Worm (Caenorhabditis elegans) whole organism, midembryonic: ENCODE results near the gene C06C6.8.

Source experiments
- klf-2 ChIP-seq: fragments of 200-800 bp; sonication (Bioruptor generic); conservative IDR thresholded peaks from 2 replicates; pipeline ENCODE4 v1.3.6; 2022; ENCODE audit warnings: missing genetic modification reagents, missing genetic modification characterization, missing compliant biosample characterization
- tab-1 ChIP-seq: fragments of 200-800 bp; sonication (Bioruptor generic); IDR thresholded peaks from 2 replicates; pipeline ENCODE4 v1.3.6; 2022; ENCODE audit warnings: missing genetic modification characterization, missing compliant biosample characterization
- ztf-29 ChIP-seq: fragments of 200-800 bp; sonication (Bioruptor generic); IDR thresholded peaks from 2 replicates; pipeline ENCODE4 v1.3.6; 2022; ENCODE audit warnings: missing genetic modification reagents, missing genetic modification characterization, missing compliant biosample characterization

DNA sequence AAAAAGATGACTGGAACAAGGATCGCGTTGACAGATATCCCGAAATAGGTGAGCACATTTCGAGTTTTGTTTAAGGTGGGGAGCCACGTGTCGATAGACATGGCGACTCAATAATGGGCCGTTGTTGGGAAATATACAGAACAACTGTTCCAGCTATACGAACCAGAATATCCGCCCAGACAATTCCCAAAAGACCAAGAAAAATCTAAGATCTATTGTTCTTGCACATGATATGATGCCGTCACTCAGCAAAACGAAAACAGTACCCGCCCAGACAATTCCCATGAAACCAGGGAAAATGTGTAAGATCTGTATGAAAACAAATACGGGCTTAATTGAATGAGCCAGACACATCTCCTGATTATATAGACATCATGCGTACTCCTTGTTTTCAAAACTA, 10.6 kb downstream of the C06C6.8 start, which contains the start of gene str-231:
- TF ChIP-seq klf-2 (GFP tag; lab: Robert Waterston, UW) (no peak), ztf-29 (GFP tag; lab: Robert Waterston, UW) (no peak), tab-1 (GFP tag; lab: Robert Waterston, UW) (no peak)
